Fruit fly (Drosophila melanogaster) whole organism, prepupa: ENCODE data around the gene CG7841.

Experiments used
- CG10631 ChIP-seq: fragments of 200-800 bp; sonication (Bioruptor generic); optimal IDR thresholded peaks from 2 replicates; lab custom pipeline; 2016; ENCODE audit warnings: missing biosample characterization, missing genetic modification characterization
- Sox102F ChIP-seq: fragments of 200-800 bp; sonication (Bioruptor generic); optimal IDR thresholded peaks from 2 replicates; lab custom pipeline; 2016; ENCODE audit warnings: missing biosample characterization, mild to moderate bottlenecking, missing genetic modification characterization

DNA sequence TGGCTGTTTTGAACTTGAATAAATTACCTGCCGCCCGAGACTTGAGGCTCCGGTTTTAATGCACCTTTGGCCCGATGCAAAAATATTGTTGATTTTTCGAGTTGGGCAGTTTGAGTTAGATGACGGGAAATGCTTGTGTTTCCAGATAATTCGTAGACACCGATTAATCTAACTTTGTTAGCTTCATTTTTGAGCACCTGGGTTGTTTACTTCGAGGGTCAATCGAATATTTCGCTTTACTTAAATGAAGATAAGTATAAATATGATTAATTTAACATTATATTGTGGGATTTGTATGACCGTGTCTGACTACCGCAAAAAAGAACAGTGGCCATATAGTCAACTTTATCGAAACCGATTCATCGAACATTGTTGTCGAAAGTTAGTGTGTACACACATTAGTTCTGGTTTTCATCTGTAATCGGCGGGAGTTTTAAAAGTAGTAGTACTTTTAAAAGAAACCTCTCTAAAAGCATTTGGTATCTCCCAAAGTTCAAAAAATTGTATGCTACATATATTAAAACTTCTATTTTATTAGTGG is 15.8 kb upstream of the CG7841 start, which contains the start of gene CG7945:
- TF ChIP-seq CG10631 (GFP tag; lab: Kevin White, UChicago) (no peak), Sox102F (no peak)
